Worm (Caenorhabditis elegans) whole organism, late embryonic: Measurements from ENCODE around the gene pde-12.

Experiments
- C08G9.2 ChIP-seq: sonication (generic microtip); optimal IDR thresholded peaks from 2 replicates; lab custom pipeline; 2016; ENCODE audit warnings: mild to moderate bottlenecking, missing genetic modification characterization, moderate library complexity, missing compliant biosample characterization
- ama-1 ChIP-seq: fragments of 150-350 bp; optimal IDR thresholded peaks from 2 replicates; lab custom pipeline; 2014
- ceh-14 ChIP-seq: sonication (generic microtip); optimal IDR thresholded peaks from 2 replicates; lab custom pipeline; 2016; ENCODE audit warnings: missing genotype, missing genetic modification characterization, missing compliant biosample characterization
- ceh-19 ChIP-seq: fragments of 200-800 bp; sonication (Bioruptor generic); optimal IDR thresholded peaks from 2 replicates; lab custom pipeline; 2018; ENCODE audit warnings: mild to moderate bottlenecking, missing genetic modification characterization, missing compliant biosample characterization
- ceh-6 ChIP-seq: fragments of 200-800 bp; sonication (Bioruptor generic); optimal IDR thresholded peaks from 2 replicates; lab custom pipeline; 2018; ENCODE audit warnings: mild to moderate bottlenecking, missing genetic modification characterization, missing compliant biosample characterization
- dve-1 ChIP-seq: sonication (generic microtip); optimal IDR thresholded peaks from 2 replicates; lab custom pipeline; 2017; ENCODE audit warnings: antibody characterized with exemption, mild to moderate bottlenecking, missing genetic modification characterization, missing compliant biosample characterization
- nfya-1 ChIP-seq: sonication (generic microtip); optimal IDR thresholded peaks from 2 replicates; lab custom pipeline; 2017; ENCODE audit warnings: missing genetic modification characterization, mild to moderate bottlenecking, missing compliant biosample characterization, antibody characterized with exemption, moderate library complexity
- pag-3 ChIP-seq: sonication (generic microtip); optimal IDR thresholded peaks from 2 replicates; lab custom pipeline; 2016; ENCODE audit warnings: missing compliant biosample characterization, missing genetic modification characterization, borderline replicate concordance
- pat-9 ChIP-seq: fragments of 200-800 bp; sonication (Bioruptor generic); optimal IDR thresholded peaks from 2 replicates; lab custom pipeline; 2018; ENCODE audit warnings: mild to moderate bottlenecking, missing genetic modification characterization, moderate library complexity, missing compliant biosample characterization
- pha-4 ChIP-seq: fragments of 150-350 bp; optimal IDR thresholded peaks from 2 replicates; lab custom pipeline; 2018; ENCODE audit warnings: missing biosample characterization, missing genetic modification reagents, missing genetic modification characterization
- pqm-1 ChIP-seq: sonication (generic microtip); optimal IDR thresholded peaks from 2 replicates; lab custom pipeline; 2016; ENCODE audit warnings: missing genetic modification characterization, missing compliant biosample characterization
- tbx-7 ChIP-seq: sonication (generic microtip); optimal IDR thresholded peaks from 2 replicates; lab custom pipeline; 2016; ENCODE audit warnings: missing genotype, missing genetic modification characterization, missing compliant biosample characterization

ce11 chrIII:10888824-10889223, 44.0 kb upstream of the pde-12 start:
- TF ChIP-seq ceh-14 (tag; lab: Kevin White, UChicago) (no peak), pag-3 (tag; lab: Kevin White, UChicago) (no peak), dve-1 (no peak), ceh-19 (GFP tag; lab: Kevin White, UChicago) (no peak), C08G9.2 (tag; lab: Kevin White, UChicago) (no peak), pha-4 (no peak), pat-9 (tag; lab: Kevin White, UChicago) (no peak), pqm-1 (tag; lab: Kevin White, UChicago) (no peak), ama-1 (lab: Kevin White, UChicago) (no peak), nfya-1 (no peak), tbx-7 (no peak), ceh-6 (GFP tag; lab: Kevin White, UChicago) (no peak)
